Fruit fly (Drosophila melanogaster): ENCODE results near the gene CG13051.

The CG13051 gene

DNA sequence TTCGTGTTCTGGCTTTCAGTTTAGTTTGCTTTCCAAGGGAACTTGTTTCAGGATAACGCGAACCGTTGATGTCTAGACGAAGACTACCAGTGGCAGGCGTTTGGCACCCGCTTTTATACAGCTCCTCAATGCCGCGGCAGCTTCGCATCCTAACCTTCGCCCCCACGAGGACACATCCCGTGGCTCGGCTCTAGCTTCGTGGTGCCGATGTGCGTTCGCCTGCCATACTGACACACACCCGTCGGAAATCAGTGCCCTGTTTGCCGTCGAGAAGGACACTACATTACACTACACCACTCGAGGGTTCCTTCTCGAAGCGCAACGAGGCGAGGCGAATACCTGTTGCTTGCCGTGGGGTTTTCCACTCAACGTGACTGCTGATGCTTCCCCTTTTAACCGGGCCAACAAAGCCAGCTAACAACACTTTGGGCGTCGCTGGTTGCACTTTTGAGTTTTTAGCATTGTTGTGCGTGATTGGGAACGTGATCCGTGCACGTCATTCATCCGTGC lies 7.7 kb downstream of the CG13051 start, which contains the start of gene CG13054:
CG13054 (minus strand) TSS at position 74 of the 510 bp plus-strand sequence.
- no peak for TF ChIP-seq CG2129 (GFP tag; IDR thresholded peaks at IDR 0.05; ENCODE audit: partially characterized antibody)
- TF ChIP-seq CG10979 (tag; optimal IDR thresholded peaks at IDR 0.05) = no peak
- TF ChIP-seq CG33557 (GFP tag; optimal IDR thresholded peaks at IDR 0.05) = no peak
- no peak for TF ChIP-seq Aef1 (GFP tag; IDR thresholded peaks at IDR 0.05)
- TF ChIP-seq oc (tag; optimal IDR thresholded peaks at IDR 0.05) = no peak
- no peak for TF ChIP-seq Myb (GFP tag; optimal IDR thresholded peaks at IDR 0.05)
- TF ChIP-seq Fer2 (tag; optimal IDR thresholded peaks at IDR 0.05) = no peak
- TF ChIP-seq eve (GFP tag; optimal IDR thresholded peaks at IDR 0.05) = no peak
- TF ChIP-seq Dad (GFP tag; optimal IDR thresholded peaks at IDR 0.05) = no peak
- TF ChIP-seq CG2889 (GFP tag; IDR thresholded peaks at IDR 0.05) = no peak
- no peak for TF ChIP-seq al (GFP tag; IDR thresholded peaks at IDR 0.05)
- no peak for TF ChIP-seq CG31441 (GFP tag; IDR thresholded peaks at IDR 0.05)
- TF ChIP-seq CG12769 (tag; optimal IDR thresholded peaks at IDR 0.05) = no peak
- TF ChIP-seq Ets65A (GFP tag) = peak; percentile 30
- TF ChIP-seq trh (GFP tag; optimal IDR thresholded peaks at IDR 0.05) = no peak
- no peak for TF ChIP-seq Abd-B (GFP tag; optimal IDR thresholded peaks at IDR 0.05)
- no peak for TF ChIP-seq ase (GFP tag; IDR thresholded peaks at IDR 0.05)
- TF ChIP-seq zen (tag; optimal IDR thresholded peaks at IDR 0.05) = no peak
- TF ChIP-seq Dbx (GFP tag; IDR thresholded peaks at IDR 0.05) = 0 out of 3 replicates have a peak, but pooled peaks have one; percentile 25
- TF ChIP-seq HLH4C (GFP tag; IDR thresholded peaks at IDR 0.05; ENCODE audit: partially characterized antibody) = 0 out of 3 replicates have a peak, but pooled peaks have one; percentile 10
- TF ChIP-seq cad (GFP tag; optimal IDR thresholded peaks at IDR 0.05) = no peak
- TF ChIP-seq ERR (GFP tag; optimal IDR thresholded peaks at IDR 0.05) = no peak
- TF ChIP-seq scrt (GFP tag; optimal IDR thresholded peaks at IDR 0.05) = peak; percentile 92
- no peak for TF ChIP-seq TFAM (GFP tag; optimal IDR thresholded peaks at IDR 0.05)
- no peak for TF ChIP-seq cwo (GFP tag; optimal IDR thresholded peaks at IDR 0.05)
- TF ChIP-seq phol (tag; optimal IDR thresholded peaks at IDR 0.05) = no peak
- TF ChIP-seq ATbp (GFP tag; optimal IDR thresholded peaks at IDR 0.05) = no peak
- TF ChIP-seq bsh (GFP tag; optimal IDR thresholded peaks at IDR 0.05) = no peak
- no peak for TF ChIP-seq CG18764 (GFP tag; optimal IDR thresholded peaks at IDR 0.05)
- TF ChIP-seq Opbp (GFP tag; IDR thresholded peaks at IDR 0.05; ENCODE audit: partially characterized antibody) = no peak
- TF ChIP-seq CG32772 (GFP tag; IDR thresholded peaks at IDR 0.05) = no peak
- TF ChIP-seq D (optimal IDR thresholded peaks at IDR 0.05) = no peak
- TF ChIP-seq D (GFP tag; optimal IDR thresholded peaks at IDR 0.05) = no peak
- TF ChIP-seq caup (GFP tag; optimal IDR thresholded peaks at IDR 0.05; ENCODE audit: severe bottlenecking) = no peak
- 0 out of 2 replicates have a peak, but pooled peaks have one; percentile 19 for TF ChIP-seq Bgb (GFP tag; IDR thresholded peaks at IDR 0.05; ENCODE audit: partially characterized antibody)
- no peak for TF ChIP-seq sqz (GFP tag; optimal IDR thresholded peaks at IDR 0.05)
- peak; percentile 97 for TF ChIP-seq Deaf1 (tag; optimal IDR thresholded peaks at IDR 0.05)
- TF ChIP-seq CG16863 (GFP tag; optimal IDR thresholded peaks at IDR 0.05) = no peak

DNA sequence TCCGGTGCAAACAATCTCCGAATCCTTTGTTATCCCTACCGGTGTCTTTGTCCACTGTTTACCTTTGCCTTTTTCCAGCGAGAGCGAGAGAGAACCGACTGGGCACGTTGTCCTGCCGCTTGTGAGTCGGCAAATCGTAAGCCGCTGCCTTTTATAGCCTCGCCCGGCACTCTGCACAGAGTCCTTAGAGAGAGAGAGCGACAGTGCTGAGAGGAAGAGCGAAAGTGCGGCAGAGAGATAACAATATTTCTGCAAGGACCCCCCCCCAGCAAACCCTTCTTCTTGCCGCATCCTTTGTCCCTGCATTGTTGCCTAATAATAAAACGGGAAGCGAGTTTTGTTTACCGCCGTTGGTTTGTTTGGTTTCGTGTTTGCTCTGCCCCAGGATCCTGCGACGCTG lies 12.6 kb downstream of the CG13051 start, which contains the start of gene CG13055:
CG13055 (minus strand) TSS at position 101 of the 400 bp plus-strand sequence.
- TF ChIP-seq Oaz (GFP tag; IDR thresholded peaks at IDR 0.05) (0 out of 2 replicates have a peak, but pooled peaks have one; percentile 11), Deaf1 (tag; optimal IDR thresholded peaks at IDR 0.05) (peak; percentile 51), CG14860 (GFP tag; IDR thresholded peaks at IDR 0.05; ENCODE audit: partially characterized antibody) (no peak), Dref (GFP tag; IDR thresholded peaks at IDR 0.05) (peak; percentile 22; the same call in 1 of the 2 replicates), wor (GFP tag; IDR thresholded peaks at IDR 0.05) (no peak), Trl (optimal IDR thresholded peaks at IDR 0.05) (peak; percentile 24 to 49), Trl (GFP tag; optimal IDR thresholded peaks at IDR 0.05) (no peak), amos (GFP tag; IDR thresholded peaks at IDR 0.05; ENCODE audit: partially characterized antibody) (peak; percentile 5; the same call in 1 of the 2 replicates), CTCF (GFP tag; optimal IDR thresholded peaks at IDR 0.05) (peak; percentile 62), Nf-YA (GFP tag; IDR thresholded peaks at IDR 0.05) (no peak), crol (GFP tag; IDR thresholded peaks at IDR 0.05) (0 out of 2 replicates have a peak, but pooled peaks have one; percentile 46)

Measured in whole organism, embryonic.